Worm (Caenorhabditis elegans) whole organism, dauer: ENCODE results near the gene srh-19.

Source experiments
- unc-62 ChIP-seq: sonication (generic microtip); optimal IDR thresholded peaks from 2 replicates; lab custom pipeline; 2017; ENCODE audit warnings: missing biosample characterization, missing genetic modification reagents, missing genetic modification characterization

The srh-19 gene

DNA sequence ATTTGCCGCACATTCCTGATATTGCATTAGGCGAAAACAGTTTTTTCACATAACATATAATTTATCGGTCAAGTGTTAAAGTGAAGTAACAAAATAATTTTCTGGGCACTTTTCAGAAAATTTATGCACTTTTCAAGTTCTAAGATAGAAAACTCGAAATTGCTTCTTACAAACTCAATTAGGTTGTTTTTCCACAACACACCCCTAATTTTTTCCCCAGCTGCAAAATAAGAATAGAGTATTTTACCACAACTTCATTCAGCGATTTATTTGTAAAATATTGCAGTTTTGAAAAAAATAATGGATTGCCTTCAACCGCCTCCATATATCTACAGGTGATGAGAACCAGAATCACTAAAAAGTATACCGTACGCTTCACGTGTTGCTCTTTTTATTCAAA lies at the start of gene srh-19:
srh-19 (plus strand) TSS at position 301 of the 400 bp plus-strand sequence.
- no peak for TF ChIP-seq unc-62 (GFP tag; lab: Kevin White, UChicago)

DNA sequence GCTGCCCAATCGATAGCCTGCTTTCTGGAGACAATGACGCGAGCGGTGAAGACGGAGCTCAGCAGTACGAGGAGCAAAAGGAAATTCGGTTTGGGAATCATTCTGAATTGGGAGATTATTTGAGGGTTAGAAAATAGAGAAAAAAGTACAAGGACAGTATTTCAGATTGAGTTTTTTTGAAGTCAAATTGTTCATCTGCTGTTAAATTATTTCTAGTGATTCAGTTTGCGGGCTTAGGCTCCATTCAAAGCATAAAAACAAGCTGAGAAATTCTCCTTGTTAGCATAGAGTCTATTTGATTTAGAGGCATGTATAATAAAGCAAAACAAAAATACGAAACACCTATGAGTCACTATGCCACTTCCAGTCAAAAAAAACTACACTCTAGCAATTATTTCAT lies 45.5 kb upstream of the srh-19 start, which contains the start of gene dgn-2:
dgn-2 (minus strand) TSS at position 101 of the 400 bp plus-strand sequence.
- TF ChIP-seq unc-62 (GFP tag; lab: Kevin White, UChicago) = no peak

DNA sequence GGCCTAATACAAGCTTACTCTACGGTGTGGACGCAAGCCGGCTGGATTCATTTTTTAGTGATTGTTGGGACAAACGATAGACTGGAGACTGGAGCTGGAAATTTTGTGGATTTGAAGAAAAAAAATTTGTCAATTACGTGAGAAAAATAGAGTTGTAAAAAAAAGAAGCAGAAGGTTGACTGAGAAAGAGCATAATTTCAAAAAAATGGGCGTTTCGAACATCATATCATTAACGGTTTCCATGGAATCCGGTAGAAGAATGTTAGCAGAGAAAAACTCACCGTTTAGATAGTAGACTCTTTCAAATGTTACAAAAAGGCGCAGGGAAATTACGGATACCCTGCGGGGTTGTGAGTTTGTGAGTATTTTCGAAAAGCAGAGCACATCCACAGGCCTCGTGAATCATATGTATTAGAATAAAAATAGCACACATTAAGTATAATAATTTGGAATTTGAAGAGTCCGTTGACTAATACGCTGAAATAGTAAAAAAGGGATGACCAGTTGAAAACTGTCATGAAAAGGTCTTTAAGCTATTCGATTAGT lies 42.1 kb upstream of the srh-19 start, which contains the start of gene F56C3.7:
F56C3.7 (minus strand) TSS at position 51 of the 546 bp plus-strand sequence.
- no peak for TF ChIP-seq unc-62 (GFP tag; lab: Kevin White, UChicago)

DNA sequence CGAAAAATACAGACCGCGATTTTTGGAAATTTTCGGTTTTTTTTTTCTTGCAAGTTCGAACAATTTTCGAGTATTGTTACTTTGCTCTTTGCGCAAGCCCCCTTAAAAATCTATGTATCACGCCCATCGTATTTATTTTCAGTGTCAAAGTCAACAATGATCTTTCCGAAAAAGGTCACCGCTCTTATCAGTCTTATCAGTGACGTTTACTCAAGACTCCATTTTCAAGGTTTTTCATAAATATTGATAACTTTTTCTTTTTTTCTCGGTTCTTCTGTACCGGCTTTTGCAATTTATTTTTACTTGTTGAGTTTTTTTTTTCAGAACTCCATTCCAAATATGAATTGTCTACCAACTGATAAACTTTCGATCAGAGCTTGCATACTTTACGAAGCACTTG lies 41.3 kb upstream of the srh-19 start, which contains the start of gene fbxa-190:
fbxa-190 (plus strand) TSS at position 325 of the 400 bp plus-strand sequence.
- TF ChIP-seq unc-62 (GFP tag; lab: Kevin White, UChicago) = no peak

DNA sequence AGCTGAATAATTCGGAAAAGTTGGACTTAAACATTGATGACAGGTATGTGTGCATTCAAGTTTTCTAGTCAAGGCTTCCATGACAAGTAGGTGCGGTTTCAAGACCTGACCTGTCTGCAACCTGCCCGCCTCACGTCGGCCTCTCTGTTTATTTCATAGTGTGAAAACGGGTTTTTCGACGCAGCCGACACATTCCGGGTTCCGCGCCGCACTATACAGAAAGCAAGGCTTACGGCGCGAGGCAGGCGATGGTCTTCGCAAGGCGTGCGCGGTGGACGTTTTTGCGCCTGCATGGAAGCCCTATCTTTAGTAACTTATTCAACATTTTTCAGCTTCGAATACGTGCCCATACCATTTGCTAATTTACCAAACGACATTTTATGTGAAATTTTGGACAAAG lies 40.5 kb upstream of the srh-19 start:
- TF ChIP-seq unc-62 (GFP tag; lab: Kevin White, UChicago) = no peak

DNA sequence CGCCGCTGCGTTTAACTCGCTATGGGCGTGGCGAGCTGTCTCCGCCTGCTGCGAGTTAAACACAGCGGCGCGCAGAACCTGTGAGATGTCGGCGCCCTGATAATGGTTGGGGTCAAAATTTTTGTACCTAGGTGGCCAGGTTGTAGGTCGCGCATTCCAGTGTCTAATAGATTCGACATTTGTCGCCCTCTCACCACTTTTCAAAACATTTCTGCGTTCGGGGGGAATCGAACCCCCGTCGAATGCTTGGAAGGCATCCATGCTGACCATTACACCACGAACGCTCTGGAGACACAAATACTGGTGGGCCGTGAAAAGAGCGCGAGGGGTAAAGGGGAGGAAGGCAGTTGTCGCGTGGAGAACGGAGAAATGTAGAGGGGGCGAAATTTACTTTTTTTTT lies 33.6 kb upstream of the srh-19 start:
- no peak for TF ChIP-seq unc-62 (GFP tag; lab: Kevin White, UChicago)

DNA sequence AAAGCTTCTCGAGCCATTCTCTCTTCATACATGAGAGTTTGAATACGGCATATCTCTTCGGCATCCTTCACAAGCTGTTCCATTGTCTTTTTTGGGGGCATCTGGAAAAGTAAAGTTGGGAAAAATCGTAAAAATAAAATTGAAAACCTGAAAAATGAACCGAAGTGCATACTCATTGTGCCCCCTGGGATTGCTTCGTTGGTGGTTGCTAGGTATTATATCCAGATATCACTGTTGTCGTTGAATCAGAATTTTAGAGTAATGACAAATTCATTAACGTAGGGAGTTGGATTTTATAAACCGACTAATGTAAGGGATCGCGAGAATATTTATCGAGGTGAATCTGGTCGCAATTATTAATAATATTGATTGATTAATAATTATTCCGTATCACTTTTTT lies 31.4 kb upstream of the srh-19 start, which contains the start of gene F56C3.10:
F56C3.10 (minus strand) TSS at position 101 of the 400 bp plus-strand sequence.
- no peak for TF ChIP-seq unc-62 (GFP tag; lab: Kevin White, UChicago)

DNA sequence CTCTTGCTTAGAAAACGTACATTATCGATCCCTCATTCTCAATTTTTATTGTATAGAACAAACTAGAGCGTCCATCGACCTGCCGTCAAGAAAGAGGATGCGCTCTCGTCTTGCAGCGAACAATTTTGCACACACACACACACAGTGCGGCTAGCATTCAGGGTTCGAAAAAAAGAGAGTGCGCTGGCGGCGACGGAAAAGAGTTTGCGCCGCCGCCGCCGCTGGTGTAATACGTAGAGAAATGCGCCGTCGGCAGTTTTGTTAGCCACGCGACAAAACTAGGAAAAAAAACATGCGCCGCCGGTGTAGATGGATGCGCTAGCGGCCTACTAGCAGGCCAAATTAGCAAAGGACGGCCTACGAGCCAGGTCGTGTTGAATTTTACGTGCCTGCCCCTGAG lies 29.4 kb upstream of the srh-19 start:
- no peak for TF ChIP-seq unc-62 (GFP tag; lab: Kevin White, UChicago)

DNA sequence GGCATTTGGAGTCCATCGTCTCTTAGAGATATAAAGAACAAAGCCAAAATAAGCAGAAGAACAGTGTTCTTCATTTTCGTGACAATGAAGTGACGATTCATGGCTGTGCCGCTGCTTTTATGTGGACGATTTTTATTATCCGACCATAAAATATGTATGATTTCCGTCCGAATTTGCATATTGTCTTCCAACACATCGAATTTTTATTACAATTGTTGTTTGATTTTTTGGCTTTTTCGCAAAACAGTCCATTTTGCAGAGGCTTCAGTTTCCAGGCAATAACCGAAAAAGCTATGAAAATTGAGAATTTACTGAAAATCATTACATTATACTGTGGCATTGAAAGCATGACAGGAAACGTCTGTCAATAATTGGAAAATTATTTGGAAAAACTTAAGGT lies 28.4 kb upstream of the srh-19 start, which contains the start of gene F56C3.8:
F56C3.8 (minus strand) TSS at position 101 of the 400 bp plus-strand sequence.
- TF ChIP-seq unc-62 (GFP tag; lab: Kevin White, UChicago) = no peak

DNA sequence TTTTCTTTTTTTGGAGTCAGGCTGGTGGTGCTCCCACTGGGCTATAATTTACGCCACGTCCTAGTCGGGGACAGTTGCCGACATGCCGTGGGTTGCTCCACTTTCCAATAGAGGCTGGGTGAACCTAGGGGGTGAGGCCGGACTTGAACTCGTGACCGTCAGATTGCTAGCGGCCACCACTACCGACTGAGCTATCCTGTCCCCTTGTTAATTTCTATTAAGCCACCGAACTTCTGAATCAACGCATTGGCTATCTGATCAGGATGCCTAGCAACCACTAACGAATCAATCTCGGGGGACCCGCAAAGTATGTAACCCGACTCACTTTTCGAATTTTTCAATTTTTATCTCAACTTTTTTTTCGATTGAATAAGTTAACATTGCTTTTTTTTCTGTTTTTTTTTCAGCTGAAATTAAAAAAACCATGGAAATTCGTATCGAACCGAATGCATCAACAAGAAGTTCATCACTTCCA lies 26.0 kb upstream of the srh-19 start, which contains the start of gene F56C3.1:
F56C3.1 (plus strand) TSS at position 425 of the 475 bp plus-strand sequence.
- TF ChIP-seq unc-62 (GFP tag; lab: Kevin White, UChicago) = no peak

DNA sequence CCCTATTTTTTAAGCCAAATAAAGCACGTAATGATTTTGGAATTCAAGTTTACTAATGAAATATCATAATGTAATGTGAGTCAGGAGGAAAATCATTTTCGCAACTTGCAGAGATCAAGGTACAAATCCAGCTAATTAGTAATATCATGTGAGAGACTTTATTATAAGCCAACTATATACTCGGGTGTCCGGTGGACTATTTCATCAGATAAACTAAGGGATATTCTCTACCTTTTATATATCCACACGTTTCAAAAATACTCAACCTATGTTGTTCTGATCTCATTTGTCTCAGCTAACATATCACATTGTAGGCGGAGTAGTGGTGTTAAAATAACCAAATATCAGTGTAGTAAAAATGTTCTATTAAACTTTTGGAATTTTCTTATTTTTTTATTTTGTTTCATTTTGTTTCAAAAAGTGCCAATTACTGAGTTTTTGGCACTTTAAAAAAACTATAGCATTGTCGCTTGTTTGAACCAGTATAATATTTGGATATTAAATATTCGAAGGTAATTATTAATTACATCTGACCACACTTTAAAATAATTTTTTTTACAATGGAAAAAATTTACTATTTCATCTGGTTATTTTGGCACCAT lies 23.5 kb upstream of the srh-19 start:
- TF ChIP-seq unc-62 (GFP tag; lab: Kevin White, UChicago) = no peak

DNA sequence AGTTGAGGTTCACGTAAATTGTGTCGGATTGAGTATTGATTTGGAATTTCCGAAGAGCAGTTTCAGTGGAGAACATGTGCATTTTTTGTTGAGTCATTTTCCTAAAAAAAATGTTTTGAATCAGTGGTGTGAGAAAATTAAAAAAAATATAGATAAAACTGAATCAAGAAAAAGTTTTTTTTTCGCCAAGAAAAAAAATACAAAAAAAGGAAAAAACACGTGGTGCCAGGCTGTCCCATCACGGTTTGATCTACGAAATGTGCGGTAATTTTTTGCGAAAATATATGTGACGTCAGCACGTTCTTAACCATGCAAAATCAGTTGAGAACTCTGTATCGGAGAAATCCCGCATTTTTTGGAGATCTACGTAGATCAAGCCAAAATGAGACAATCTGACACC lies 19.1 kb upstream of the srh-19 start, which contains the start of gene F56C3.9:
F56C3.9 (minus strand) TSS at position 101 of the 400 bp plus-strand sequence.
- TF ChIP-seq unc-62 (GFP tag; lab: Kevin White, UChicago) = no peak

DNA sequence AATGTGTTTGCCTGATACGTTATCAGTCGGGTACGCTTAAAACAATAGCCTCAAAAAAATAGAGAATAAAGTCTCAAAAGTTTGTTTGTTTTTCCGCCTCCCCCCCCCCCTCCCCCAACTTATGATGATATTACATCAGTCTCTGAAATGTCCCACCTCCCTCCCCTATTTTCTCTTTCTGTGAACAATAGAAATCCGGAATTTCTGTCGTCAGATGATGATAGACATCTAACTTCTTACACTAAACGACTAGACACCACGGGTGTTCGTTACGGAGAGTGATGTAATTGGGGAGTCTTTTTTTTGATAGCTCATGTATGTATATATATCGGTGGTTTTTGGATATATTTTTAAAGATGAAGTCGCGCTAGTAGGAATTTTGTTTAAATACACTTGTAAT lies 18.5 kb upstream of the srh-19 start:
- TF ChIP-seq unc-62 (GFP tag; lab: Kevin White, UChicago) = no peak

DNA sequence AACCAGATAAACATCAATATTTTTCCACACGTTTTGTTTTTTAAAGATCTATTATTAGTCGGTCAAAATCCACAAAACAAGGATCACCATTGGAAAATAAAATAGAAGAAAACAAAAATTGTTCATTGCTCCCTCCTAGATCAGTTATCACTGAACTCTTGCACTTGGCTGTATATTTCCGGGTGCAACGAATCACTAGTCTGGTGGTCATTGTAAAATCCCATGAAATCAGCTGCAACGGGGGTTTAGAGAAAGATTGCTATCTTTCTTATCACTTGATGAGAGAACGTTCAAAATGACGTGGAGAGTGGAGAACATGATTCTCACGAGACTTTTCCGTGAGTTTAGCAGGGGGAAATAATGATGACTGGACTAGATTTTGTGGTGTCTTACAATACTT lies 17.2 kb upstream of the srh-19 start:
- no peak for TF ChIP-seq unc-62 (GFP tag; lab: Kevin White, UChicago)

DNA sequence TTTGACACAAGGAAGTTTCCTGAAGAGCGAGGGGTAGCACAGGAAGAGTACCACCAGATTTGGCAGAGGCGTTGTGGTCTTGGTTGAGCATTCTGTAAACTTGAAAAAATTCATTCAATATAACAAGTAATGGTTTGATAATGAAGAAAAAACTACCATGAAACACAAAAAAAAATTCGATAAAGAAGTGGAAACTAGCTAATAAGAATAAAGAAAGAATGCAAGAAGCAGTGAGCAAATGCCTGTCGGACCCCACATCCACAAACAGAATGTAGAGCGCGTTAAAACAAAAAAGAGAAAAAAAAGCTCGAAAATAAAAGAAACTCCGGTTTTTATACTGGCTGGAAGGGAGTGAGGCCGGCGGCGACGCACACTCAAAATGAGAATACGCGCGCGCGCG lies 15.4 kb upstream of the srh-19 start, which contains the start of gene H39E20.1:
H39E20.1 (minus strand) TSS at position 101 of the 400 bp plus-strand sequence.
- no peak for TF ChIP-seq unc-62 (GFP tag; lab: Kevin White, UChicago)

DNA sequence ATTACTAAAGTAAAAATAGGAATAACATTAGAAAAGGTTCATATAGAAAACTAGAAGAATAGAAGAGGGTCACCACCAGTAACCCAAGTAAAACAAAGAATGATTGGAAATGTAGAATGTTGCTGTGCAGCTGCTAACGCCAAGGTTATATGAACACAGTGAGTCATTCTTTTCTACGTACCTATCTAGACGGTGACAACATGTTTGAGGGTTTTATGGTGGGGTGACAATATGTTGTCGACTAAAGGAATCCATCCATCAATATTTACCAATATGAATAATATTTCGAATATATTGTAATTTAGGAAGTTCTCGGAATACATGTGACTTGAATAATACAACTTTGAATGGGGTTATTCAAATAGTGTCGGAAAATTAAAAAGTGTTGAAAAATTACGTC lies 11.7 kb upstream of the srh-19 start, which contains the start of gene ZK402.5:
ZK402.5 (minus strand) TSS at position 101 of the 400 bp plus-strand sequence.
- no peak for TF ChIP-seq unc-62 (GFP tag; lab: Kevin White, UChicago)
